Fruit fly (Drosophila melanogaster) whole organism, prepupa: ENCODE results near the gene CG31381.

Experiments
- Blimp-1 ChIP-seq: fragments of 200-800 bp; sonication (Bioruptor generic); optimal IDR thresholded peaks from 3 replicates; lab custom pipeline; 2017; ENCODE audit warnings: missing biosample characterization, missing genetic modification characterization, mild to moderate bottlenecking, moderate library complexity, missing genetic modification reagents
- CG10631 ChIP-seq: fragments of 200-800 bp; sonication (Bioruptor generic); optimal IDR thresholded peaks from 2 replicates; lab custom pipeline; 2016; ENCODE audit warnings: missing biosample characterization, missing genetic modification characterization
- CG11762 ChIP-seq: fragments of 200-800 bp; sonication (Bioruptor generic); optimal IDR thresholded peaks from 3 replicates; lab custom pipeline; 2016; ENCODE audit warnings: missing biosample characterization, missing genetic modification characterization; ENCODE audit not compliant: insufficient read depth
- CG11902 ChIP-seq: fragments of 200-800 bp; sonication (Bioruptor generic); optimal IDR thresholded peaks from 3 replicates; lab custom pipeline; 2016; ENCODE audit warnings: missing biosample characterization, missing genetic modification characterization
- CG1621 ChIP-seq: fragments of 200-800 bp; sonication (Bioruptor generic); optimal IDR thresholded peaks from 3 replicates; lab custom pipeline; 2018; ENCODE audit warnings: missing biosample characterization, mild to moderate bottlenecking, missing genetic modification characterization
- CG16779 ChIP-seq: fragments of 200-800 bp; sonication (Bioruptor generic); optimal IDR thresholded peaks from 3 replicates; lab custom pipeline; 2017; ENCODE audit warnings: missing biosample characterization, mild to moderate bottlenecking, missing genetic modification characterization
- CG3032 ChIP-seq: fragments of 200-800 bp; optimal IDR thresholded peaks from 2 replicates; lab custom pipeline; 2019; ENCODE audit warnings: missing biosample characterization, mild to moderate bottlenecking, missing genetic modification characterization, moderate library complexity
- CG31627 ChIP-seq: fragments of 200-800 bp; sonication (Bioruptor generic); optimal IDR thresholded peaks from 3 replicates; lab custom pipeline; 2016; ENCODE audit warnings: missing biosample characterization, missing genetic modification characterization
- CG32006 ChIP-seq: fragments of 200-800 bp; sonication (Bioruptor generic); optimal IDR thresholded peaks from 3 replicates; lab custom pipeline; 2017; ENCODE audit warnings: missing biosample characterization, mild to moderate bottlenecking, missing genetic modification characterization
- CG34406 ChIP-seq: fragments of 200-800 bp; sonication (Bioruptor generic); optimal IDR thresholded peaks from 3 replicates; lab custom pipeline; 2016; ENCODE audit warnings: missing biosample characterization, missing genetic modification characterization
- CG3919 ChIP-seq: fragments of 200-800 bp; sonication (Bioruptor generic); optimal IDR thresholded peaks from 3 replicates; lab custom pipeline; 2016; ENCODE audit warnings: missing biosample characterization, missing genetic modification characterization
- CG4318 ChIP-seq: fragments of 200-800 bp; sonication (Bioruptor generic); optimal IDR thresholded peaks from 3 replicates; lab custom pipeline; 2017; ENCODE audit warnings: missing biosample characterization, mild to moderate bottlenecking, missing genetic modification characterization
- CG6792 ChIP-seq: fragments of 200-800 bp; sonication (Bioruptor generic); optimal IDR thresholded peaks from 3 replicates; lab custom pipeline; 2016; ENCODE audit warnings: missing biosample characterization, missing genetic modification characterization
- CG6808 ChIP-seq: fragments of 200-800 bp; sonication (Bioruptor generic); optimal IDR thresholded peaks from 3 replicates; lab custom pipeline; 2017; ENCODE audit warnings: missing biosample characterization, missing genetic modification characterization, mild to moderate bottlenecking, moderate library complexity, missing genetic modification reagents
- CG7368 ChIP-seq: fragments of 200-800 bp; sonication (Bioruptor generic); optimal IDR thresholded peaks from 3 replicates; lab custom pipeline; 2016; ENCODE audit warnings: missing biosample characterization, missing genetic modification characterization
- CG8119 ChIP-seq: fragments of 200-800 bp; sonication (Bioruptor generic); IDR thresholded peaks from 3 replicates; pipeline ENCODE4 v1.3.6; 2022; ENCODE audit warnings: missing biosample characterization, missing genetic modification characterization
- CG8632 ChIP-seq: fragments of 200-800 bp; sonication (Bioruptor generic); optimal IDR thresholded peaks from 3 replicates; lab custom pipeline; 2016; ENCODE audit warnings: missing biosample characterization, missing genetic modification characterization
- CG9139 ChIP-seq: fragments of 200-800 bp; sonication (Bioruptor generic); optimal IDR thresholded peaks from 3 replicates; lab custom pipeline; 2017; ENCODE audit warnings: missing biosample characterization, mild to moderate bottlenecking, missing genetic modification characterization
- Eip78C ChIP-seq: fragments of 200-800 bp; sonication (Bioruptor generic); peaks from one replicate; lab custom pipeline; 2016; ENCODE audit warnings: missing biosample characterization, missing genetic modification characterization
- Ets21C ChIP-seq: fragments of 200-800 bp; sonication (Bioruptor generic); optimal IDR thresholded peaks from 3 replicates; lab custom pipeline; 2016; ENCODE audit warnings: missing biosample characterization, missing genetic modification characterization
- Hr39 ChIP-seq: fragments of 200-800 bp; sonication (Bioruptor generic); optimal IDR thresholded peaks from 2 replicates; lab custom pipeline; 2016; ENCODE audit warnings: missing biosample characterization, missing genetic modification characterization
- OdsH ChIP-seq: fragments of 200-800 bp; sonication (Bioruptor generic); optimal IDR thresholded peaks from 3 replicates; lab custom pipeline; 2016; ENCODE audit warnings: missing biosample characterization, missing genetic modification characterization
- Sox102F ChIP-seq: fragments of 200-800 bp; sonication (Bioruptor generic); optimal IDR thresholded peaks from 2 replicates; lab custom pipeline; 2016; ENCODE audit warnings: missing biosample characterization, mild to moderate bottlenecking, missing genetic modification characterization
- Sox14 ChIP-seq: fragments of 200-800 bp; sonication (Bioruptor generic); optimal IDR thresholded peaks from 3 replicates; lab custom pipeline; 2016; ENCODE audit warnings: missing biosample characterization, missing genetic modification characterization
- achi ChIP-seq: fragments of 200-800 bp; sonication (Bioruptor generic); optimal IDR thresholded peaks from 3 replicates; lab custom pipeline; 2016; ENCODE audit warnings: missing biosample characterization, missing genetic modification characterization
- acj6 ChIP-seq: fragments of 200-800 bp; sonication (Bioruptor generic); optimal IDR thresholded peaks from 3 replicates; lab custom pipeline; 2016; ENCODE audit warnings: missing biosample characterization, missing genetic modification characterization
- cyc ChIP-seq: fragments of 200-800 bp; sonication (Bioruptor generic); optimal IDR thresholded peaks from 3 replicates; lab custom pipeline; 2016; ENCODE audit warnings: missing biosample characterization, missing genetic modification characterization
- dac ChIP-seq: fragments of 200-800 bp; sonication (Bioruptor generic); optimal IDR thresholded peaks from 2 replicates; lab custom pipeline; 2017; ENCODE audit warnings: missing biosample characterization, mild to moderate bottlenecking, missing genetic modification characterization
- esn ChIP-seq: fragments of 200-800 bp; sonication (Bioruptor generic); optimal IDR thresholded peaks from 2 replicates; lab custom pipeline; 2016; ENCODE audit warnings: missing biosample characterization, mild to moderate bottlenecking, missing genetic modification characterization, moderate library complexity
- lz ChIP-seq: fragments of 200-800 bp; sonication (Bioruptor generic); optimal IDR thresholded peaks from 3 replicates; lab custom pipeline; 2016; ENCODE audit warnings: missing biosample characterization, missing genetic modification characterization
- salr ChIP-seq, 2 experiments: fragments of 200-800 bp; sonication (Bioruptor generic); optimal IDR thresholded peaks; 3 replicates each; lab custom pipeline; 2016 to 2018; ENCODE audit warnings: missing biosample characterization in 2 of 2, missing genetic modification characterization in 2 of 2, mild to moderate bottlenecking in 1 of 2
- spab ChIP-seq: fragments of 200-800 bp; sonication (Bioruptor generic); optimal IDR thresholded peaks from 2 replicates; lab custom pipeline; 2017; ENCODE audit warnings: missing biosample characterization, mild to moderate bottlenecking, missing genetic modification characterization, missing genetic modification reagents
- svp ChIP-seq: fragments of 200-800 bp; sonication (Bioruptor generic); peaks from one replicate; lab custom pipeline; 2016; ENCODE audit warnings: missing biosample characterization, missing genetic modification characterization
- topi ChIP-seq: fragments of 200-800 bp; sonication (Bioruptor generic); optimal IDR thresholded peaks from 3 replicates; lab custom pipeline; 2016; ENCODE audit warnings: missing biosample characterization, missing genetic modification characterization
- vri ChIP-seq: fragments of 200-800 bp; sonication (Bioruptor generic); optimal IDR thresholded peaks from 3 replicates; lab custom pipeline; 2016; ENCODE audit warnings: missing biosample characterization, mild to moderate bottlenecking, missing genetic modification characterization

CG31381 gene

DNA sequence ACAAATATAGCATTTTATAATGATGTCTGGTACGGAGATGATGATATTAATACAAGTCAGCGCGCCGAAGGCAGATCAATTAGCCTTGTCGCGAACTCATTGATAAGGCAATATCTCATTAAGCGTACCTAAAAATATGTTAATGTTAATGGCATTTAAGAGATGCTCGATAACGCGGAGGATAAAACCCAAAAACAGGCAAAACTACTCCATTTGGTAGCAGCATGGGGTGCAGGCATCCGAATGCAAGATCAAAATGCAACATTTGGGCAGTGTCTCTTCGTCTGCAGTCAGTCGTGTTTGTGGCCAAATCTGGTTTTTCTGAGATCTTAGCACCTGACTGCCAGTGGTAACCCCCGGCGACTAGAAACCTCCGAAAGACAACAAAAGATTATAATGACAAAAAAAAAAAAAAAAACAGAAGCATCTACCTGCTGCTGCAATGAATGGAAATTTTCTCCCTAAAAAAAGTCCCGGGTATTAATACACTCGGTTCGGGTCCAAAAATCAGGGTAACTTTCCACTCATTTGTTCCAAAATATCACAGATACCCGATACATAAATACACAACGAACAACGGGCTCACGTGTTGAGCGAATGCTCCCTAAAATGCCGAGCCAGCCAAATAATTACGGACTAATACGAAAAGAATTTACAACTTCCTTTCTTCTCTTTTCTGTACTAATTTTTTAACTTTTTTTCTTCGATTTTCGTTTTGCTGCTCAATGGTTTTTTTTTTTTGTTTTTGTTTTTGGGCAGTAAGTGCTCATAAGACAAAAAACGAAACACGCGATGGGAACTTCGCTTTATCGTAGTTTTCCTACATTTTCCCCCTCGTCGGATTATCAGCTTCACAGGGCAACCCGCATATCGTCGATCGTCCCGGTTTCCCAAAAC is 30.6 kb upstream of the CG31381 start:
- TF ChIP-seq CG34406 (GFP tag; lab: Kevin White, UChicago) (no peak), CG16779 (tag; lab: Kevin White, UChicago) (no peak), acj6 (no peak), CG11762 (GFP tag; lab: Kevin White, UChicago) (no peak), dac (GFP tag; lab: Kevin White, UChicago) (no peak), salr (GFP tag; optimal IDR thresholded peaks at IDR 0.05; lab: Kevin White, UChicago) (no peak), esn (GFP tag; lab: Kevin White, UChicago) (no peak)
- TF ChIP-seq, all 60 proteins: peak for 0

DNA sequence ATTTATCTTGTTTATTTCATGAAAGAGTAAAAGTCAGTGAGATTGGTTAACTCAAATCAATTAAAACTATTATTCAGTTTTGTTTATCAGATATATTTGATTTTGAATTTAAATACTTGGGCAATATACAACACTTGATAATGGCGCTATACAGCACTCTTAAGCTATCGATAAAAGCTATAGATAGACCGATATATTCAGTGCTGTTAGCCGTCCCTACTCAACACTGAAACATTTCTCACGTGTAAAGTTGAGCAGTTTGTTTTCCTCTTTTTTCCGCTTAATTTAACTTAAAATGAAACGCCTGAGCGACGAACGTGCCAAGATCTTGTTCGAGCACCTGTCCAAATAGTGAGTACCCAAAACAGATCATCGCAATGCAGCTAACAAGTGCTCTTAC is 26.4 kb upstream of the CG31381 start, which contains the start of gene CG7006:
Gene CG7006 (plus strand): TSS at position 208 of the 400 bp plus-strand sequence.
- TF ChIP-seq acj6 = peak; percentile 41
- no peak for TF ChIP-seq CG6792 (GFP tag; lab: Kevin White, UChicago)
- peak; percentile 70 for TF ChIP-seq lz (GFP tag; lab: Kevin White, UChicago)
- TF ChIP-seq Hr39 = peak; percentile 63
- TF ChIP-seq CG31627 = peak; percentile 79
- TF ChIP-seq Ets21C = peak; percentile 39
- TF ChIP-seq CG10631 = peak; percentile 67
- TF ChIP-seq CG3032 (tag; lab: Kevin White, UChicago) = no peak
- peak; percentile 48 for TF ChIP-seq CG11902 (GFP tag; lab: Kevin White, UChicago)
- TF ChIP-seq svp = no peak
- no peak for TF ChIP-seq OdsH
- TF ChIP-seq Sox102F = no peak
- TF ChIP-seq Blimp-1 (GFP tag; lab: Kevin White, UChicago) = no peak
- TF ChIP-seq spab = no peak
- TF ChIP-seq Sox14 (GFP tag; lab: Kevin White, UChicago) = peak; percentile 39
- TF ChIP-seq esn (GFP tag; lab: Kevin White, UChicago) = peak; percentile 68
- peak; percentile 77 for TF ChIP-seq Eip78C (GFP tag; lab: Kevin White, UChicago)
- no peak for TF ChIP-seq CG11762 (GFP tag; lab: Kevin White, UChicago)
- TF ChIP-seq cyc = peak; percentile 83
- no peak for TF ChIP-seq CG1621 (tag; lab: Kevin White, UChicago)
- peak; percentile 66 for TF ChIP-seq topi (GFP tag; lab: Kevin White, UChicago)
- TF ChIP-seq CG32006 (GFP tag; lab: Kevin White, UChicago) = no peak
- TF ChIP-seq vri (GFP tag; lab: Kevin White, UChicago) = no peak

DNA sequence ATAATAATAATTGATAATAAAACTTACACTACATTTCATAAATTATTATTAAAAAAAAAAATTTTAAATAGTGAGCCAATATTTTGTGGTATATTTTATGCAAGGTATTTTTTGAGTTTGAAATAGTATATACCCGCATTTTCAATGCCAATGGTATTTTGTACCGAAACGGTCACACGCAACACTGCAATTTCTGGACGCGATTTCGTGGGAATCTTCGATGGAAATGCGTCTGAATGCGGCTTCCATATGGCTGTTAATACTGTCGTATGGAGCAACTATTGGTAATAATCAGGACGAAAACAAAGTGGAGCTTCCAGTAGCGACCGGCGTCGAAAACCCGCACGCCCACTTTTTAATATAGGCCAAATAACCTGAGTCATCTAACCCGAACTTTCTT is 25.4 kb upstream of the CG31381 start, which contains the start of gene Nct:
Gene Nct (plus strand): TSS at position 173 of the 400 bp plus-strand sequence.
- TF ChIP-seq CG8632 (GFP tag; lab: Kevin White, UChicago) (no peak), CG6808 (GFP tag; lab: Kevin White, UChicago) (no peak), achi (no peak), Sox14 (GFP tag; lab: Kevin White, UChicago) (peak; percentile 68), CG7368 (GFP tag; lab: Kevin White, UChicago) (no peak), CG4318 (GFP tag; lab: Kevin White, UChicago) (no peak), CG3032 (tag; lab: Kevin White, UChicago) (no peak)

DNA sequence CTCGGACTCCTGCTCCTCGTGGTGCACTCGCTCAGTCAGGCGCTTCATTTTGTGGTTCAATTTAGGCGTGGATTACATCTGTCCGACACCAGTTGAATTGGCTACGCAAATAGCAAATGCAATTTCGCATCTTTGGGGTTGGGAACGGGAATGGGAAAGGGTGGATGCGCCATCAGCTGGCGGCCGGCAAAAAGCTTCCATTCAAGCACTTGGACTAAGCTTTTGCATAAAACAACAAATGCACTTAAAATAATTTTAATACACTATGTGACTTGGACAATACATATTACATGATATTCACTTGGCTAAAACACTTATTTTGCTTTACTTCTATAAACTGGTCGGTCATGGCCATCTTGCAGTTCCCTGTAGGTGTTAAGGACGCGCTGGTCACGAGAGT is 20.7 kb upstream of the CG31381 start, which contains the start of gene HDAC11:
Gene HDAC11 (minus strand): TSS at position 101 of the 400 bp plus-strand sequence.
- no peak for TF ChIP-seq acj6

DNA sequence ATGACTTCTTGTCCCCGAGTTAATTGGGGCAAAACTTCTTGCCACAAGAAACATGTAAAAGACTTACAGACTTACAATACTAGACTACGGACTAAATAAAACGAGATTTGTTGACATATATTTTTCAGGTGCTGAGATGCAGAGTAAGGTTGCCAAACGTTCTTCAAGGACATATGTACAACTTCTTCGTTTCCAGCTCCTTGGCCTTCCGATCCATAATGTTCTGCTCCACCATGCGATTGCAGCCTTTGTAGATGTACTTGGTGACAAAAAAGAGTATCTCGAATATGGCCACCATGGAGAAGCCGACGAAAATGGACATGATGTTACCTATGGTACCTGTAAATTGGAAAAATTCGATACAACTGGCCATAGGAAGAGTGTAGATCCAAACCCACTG is 19.4 kb upstream of the CG31381 start, which contains the start of gene CAH4:
Gene CAH4 (minus strand): TSS at position 101 of the 400 bp plus-strand sequence.
- TF ChIP-seq CG7368 (GFP tag; lab: Kevin White, UChicago) (no peak), CG8119 (no peak), CG3919 (no peak), Sox14 (GFP tag; lab: Kevin White, UChicago) (no peak), CG8632 (GFP tag; lab: Kevin White, UChicago) (no peak), CG9139 (GFP tag; lab: Kevin White, UChicago) (no peak), vri (GFP tag; lab: Kevin White, UChicago) (no peak), CG6808 (GFP tag; lab: Kevin White, UChicago) (no peak)
